Worm (Caenorhabditis elegans): Measurements from ENCODE around the gene gly-10.

ce11 chrIV:13782319-13782718, 3.4 kb downstream of the gly-10 start:
- TF ChIP-seq tab-1 (GFP tag; IDR thresholded peaks at IDR 0.05) (no peak), ref-1 (GFP tag; conservative IDR thresholded peaks at IDR 0.05) (no peak)
